Worm (Caenorhabditis elegans) whole organism, L4 larva: ENCODE results near the gene T21E8.5.

Source experiments
- ctbp-1 ChIP-seq: fragments of 200-800 bp; sonication (Bioruptor generic); IDR thresholded peaks from 2 replicates; pipeline ENCODE4 v1.3.6; 2022; ENCODE audit warnings: missing genetic modification reagents, missing genetic modification characterization, missing compliant biosample characterization
- daf-8 ChIP-seq: fragments of 200-800 bp; sonication (Bioruptor generic); IDR thresholded peaks from 2 replicates; pipeline ENCODE4 v1.3.6; 2022; ENCODE audit warnings: missing genetic modification characterization, missing compliant biosample characterization
- dpl-1 ChIP-seq: fragments of 150-350 bp; optimal IDR thresholded peaks from 2 replicates; lab custom pipeline; 2014; ENCODE audit warnings: missing biosample characterization, missing genetic modification reagents, missing genetic modification characterization
- fos-1 ChIP-seq: fragments of 150-350 bp; optimal IDR thresholded peaks from 2 replicates; lab custom pipeline; 2014; ENCODE audit warnings: missing biosample characterization, missing genetic modification characterization
- hlh-30 ChIP-seq: sonication (generic microtip); optimal IDR thresholded peaks from 2 replicates; lab custom pipeline; 2017; ENCODE audit warnings: antibody characterized with exemption, mild to moderate bottlenecking, missing genetic modification characterization, missing compliant biosample characterization; ENCODE audit not compliant: insufficient read depth
- jun-1 ChIP-seq: fragments of 150-350 bp; optimal IDR thresholded peaks from 2 replicates; lab custom pipeline; 2014; ENCODE audit warnings: missing biosample characterization, missing genetic modification reagents, missing genetic modification characterization
- lin-13 ChIP-seq: fragments of 150-350 bp; optimal IDR thresholded peaks from 2 replicates; lab custom pipeline; 2014; ENCODE audit warnings: missing biosample characterization, missing genetic modification reagents, missing genetic modification characterization
- lin-15B ChIP-seq: fragments of 150-350 bp; sonication (generic microtip); optimal IDR thresholded peaks from 3 replicates; lab custom pipeline; 2014; ENCODE audit warnings: missing biosample characterization, missing genetic modification characterization
- lsy-2 ChIP-seq, 2 experiments: fragments of 150-350 bp in 1 of 2; sonication (generic microtip) in 1 of 2; optimal IDR thresholded peaks; 2 replicates each; lab custom pipeline; 2014 to 2017; ENCODE audit warnings: missing biosample characterization in 2 of 2, missing genetic modification characterization in 2 of 2
- mep-1 ChIP-seq: fragments of 150-350 bp; sonication (generic microtip); optimal IDR thresholded peaks from 3 replicates; lab custom pipeline; 2014; ENCODE audit warnings: missing biosample characterization, missing genetic modification characterization
- nhr-25 ChIP-seq: sonication (generic microtip); optimal IDR thresholded peaks from 2 replicates; lab custom pipeline; 2017; ENCODE audit warnings: missing genetic modification characterization, mild to moderate bottlenecking, missing compliant biosample characterization, antibody characterized with exemption, moderate library complexity, borderline replicate concordance; ENCODE audit not compliant: insufficient read depth
- pha-4 ChIP-seq, 2 experiments: fragments of 150-350 bp in 1 of 2; fragments of 200-800 bp in 1 of 2; sonication (Bioruptor generic) in 1 of 2; IDR thresholded peaks in 1 of 2; optimal IDR thresholded peaks in 1 of 2; 2 replicates each; pipeline versions ENCODE4 v1.3.6 to Lab custom; 2014 to 2022; ENCODE audit warnings: missing genetic modification characterization in 2 of 2, missing genetic modification reagents in 2 of 2, missing biosample characterization in 1 of 2, missing compliant biosample characterization in 1 of 2
- ztf-11 ChIP-seq: fragments of 150-350 bp; optimal IDR thresholded peaks from 2 replicates; lab custom pipeline; 2014; ENCODE audit warnings: missing biosample characterization, missing genetic modification characterization

- TF ChIP-seq ztf-11 (tag; lab: Kevin White, UChicago): no peak
- no peak for TF ChIP-seq lin-15B (tag; lab: Kevin White, UChicago)
- no peak for TF ChIP-seq ctbp-1 (GFP tag; lab: Robert Waterston, UW)
- TF ChIP-seq dpl-1 (GFP tag; lab: Kevin White, UChicago): no peak
- TF ChIP-seq lin-13 (GFP tag; lab: Kevin White, UChicago): no peak
- no peak for TF ChIP-seq nhr-25 (tag; lab: Kevin White, UChicago)
- TF ChIP-seq daf-8: no peak
- no peak for TF ChIP-seq hlh-30
- TF ChIP-seq lsy-2 (tag; optimal IDR thresholded peaks at IDR 0.05; lab: Kevin White, UChicago): no peak
- no peak for TF ChIP-seq mep-1
- no peak for TF ChIP-seq pha-4 (GFP tag; IDR thresholded peaks at IDR 0.05; lab: Robert Waterston, UW)
- TF ChIP-seq pha-4 (tag; optimal IDR thresholded peaks at IDR 0.05; lab: Kevin White, UChicago): no peak
- TF ChIP-seq fos-1 (tag; lab: Kevin White, UChicago): no peak
- TF ChIP-seq jun-1 (tag; lab: Kevin White, UChicago): no peak
Measured at ce11 chrX:10844137-10844536, 41.8 kb upstream of the T21E8.5 start.
